Worm (Caenorhabditis elegans): ENCODE results near the gene C33C12.7.

- TF ChIP-seq F49E8.2 (tag; optimal IDR thresholded peaks at IDR 0.05; ENCODE audit: insufficient read depth) (no peak), hmg-1.2 (GFP tag; IDR thresholded peaks at IDR 0.05) (no peak), him-1 (tag; optimal IDR thresholded peaks at IDR 0.05) (no peak), B0261.1 (tag; optimal IDR thresholded peaks at IDR 0.05) (no peak)
Observed at ce11 chrII:2202147-2202546, 26.9 kb upstream of the C33C12.7 start.
